Fruit fly (Drosophila melanogaster) whole organism, embryonic: Measurements from ENCODE around the gene CG6602.

Experiments
- Blimp-1 ChIP-seq: fragments of 200-800 bp; sonication (Bioruptor generic); optimal IDR thresholded peaks from 3 replicates; lab custom pipeline; 2018; ENCODE audit warnings: missing biosample characterization, missing genetic modification characterization, mild to moderate bottlenecking, moderate library complexity, missing genetic modification reagents
- CG10147 ChIP-seq: fragments of 200-800 bp; sonication (Bioruptor generic); optimal IDR thresholded peaks from 2 replicates; lab custom pipeline; 2019; ENCODE audit warnings: missing biosample characterization, mild to moderate bottlenecking, missing genetic modification characterization, moderate library complexity
- CG10431 ChIP-seq: fragments of 200-800 bp; sonication (Bioruptor generic); optimal IDR thresholded peaks from 3 replicates; lab custom pipeline; 2018; ENCODE audit warnings: missing biosample characterization, mild to moderate bottlenecking, missing genetic modification characterization
- CG11398 ChIP-seq: fragments of 200-800 bp; sonication (Bioruptor generic); optimal IDR thresholded peaks from 2 replicates; lab custom pipeline; 2016; ENCODE audit warnings: missing biosample characterization, missing genetic modification characterization
- CG12104 ChIP-seq: fragments of 200-800 bp; sonication (Bioruptor generic); optimal IDR thresholded peaks from 3 replicates; lab custom pipeline; 2016; ENCODE audit warnings: missing biosample characterization, missing genetic modification characterization
- CG13424 ChIP-seq: fragments of 200-800 bp; sonication (Bioruptor generic); optimal IDR thresholded peaks from 2 replicates; lab custom pipeline; 2019; ENCODE audit warnings: missing biosample characterization, mild to moderate bottlenecking, missing genetic modification characterization, moderate library complexity
- CG14860 ChIP-seq: fragments of 200-800 bp; sonication (Bioruptor generic); IDR thresholded peaks from 3 replicates; pipeline ENCODE4 v1.3.6; 2022; ENCODE audit warnings: missing biosample characterization, missing genetic modification characterization; ENCODE audit not compliant: partially characterized antibody
- CG15696 ChIP-seq: fragments of 200-800 bp; sonication (Bioruptor generic); optimal IDR thresholded peaks from 2 replicates; lab custom pipeline; 2019; ENCODE audit warnings: missing biosample characterization, mild to moderate bottlenecking, missing genetic modification characterization, moderate library complexity
- CG1832 ChIP-seq: fragments of 200-800 bp; sonication (Bioruptor generic); optimal IDR thresholded peaks from 2 replicates; lab custom pipeline; 2017; ENCODE audit warnings: missing biosample characterization, mild to moderate bottlenecking, missing genetic modification characterization, inconsistent platforms
- CG18599 ChIP-seq: fragments of 200-800 bp; sonication (Bioruptor generic); optimal IDR thresholded peaks from 3 replicates; lab custom pipeline; 2017; ENCODE audit warnings: missing biosample characterization, missing genetic modification characterization, mild to moderate bottlenecking, moderate library complexity, missing genetic modification reagents
- CG3281 ChIP-seq: fragments of 200-800 bp; sonication (Bioruptor generic); optimal IDR thresholded peaks from 3 replicates; lab custom pipeline; 2017; ENCODE audit warnings: missing biosample characterization, mild to moderate bottlenecking, missing genetic modification characterization
- CG33557 ChIP-seq: fragments of 200-800 bp; sonication (Bioruptor generic); optimal IDR thresholded peaks from 2 replicates; lab custom pipeline; 2019; ENCODE audit warnings: missing biosample characterization, mild to moderate bottlenecking, missing genetic modification characterization, moderate library complexity
- CG7745 ChIP-seq: fragments of 200-800 bp; sonication (Bioruptor generic); optimal IDR thresholded peaks from 2 replicates; lab custom pipeline; 2018; ENCODE audit warnings: missing biosample characterization, mild to moderate bottlenecking, missing genetic modification characterization, moderate library complexity
- CG8359 ChIP-seq: fragments of 200-800 bp; sonication (Bioruptor generic); optimal IDR thresholded peaks from 2 replicates; lab custom pipeline; 2017; ENCODE audit warnings: missing biosample characterization, mild to moderate bottlenecking, missing genetic modification characterization, borderline replicate concordance
- CG8765 ChIP-seq: fragments of 200-800 bp; sonication (Bioruptor generic); IDR thresholded peaks from 2 replicates; pipeline ENCODE4 v1.3.6; 2022; ENCODE audit warnings: missing biosample characterization, missing genetic modification characterization
- CG9215 ChIP-seq: fragments of 200-800 bp; sonication (Bioruptor generic); IDR thresholded peaks from 2 replicates; pipeline ENCODE4 v1.3.6; 2022; ENCODE audit warnings: missing biosample characterization, missing genetic modification characterization
- CG9609 ChIP-seq: fragments of 200-800 bp; sonication (Bioruptor generic); optimal IDR thresholded peaks from 3 replicates; lab custom pipeline; 2016; ENCODE audit warnings: missing biosample characterization, missing genetic modification characterization
- Dbx ChIP-seq: fragments of 200-800 bp; sonication (Bioruptor generic); IDR thresholded peaks from 3 replicates; pipeline ENCODE4 v1.3.6; 2022; ENCODE audit warnings: missing biosample characterization, missing genetic modification characterization
- Dfd ChIP-seq, 2 experiments: fragments of >200 bp; optimal IDR thresholded peaks; 2 replicates each; lab custom pipeline; 2017; ENCODE audit warnings: missing biosample characterization in 2 of 2, missing genetic modification characterization in 2 of 2
- Doc3 ChIP-seq: fragments of 200-800 bp; sonication (Bioruptor generic); IDR thresholded peaks from 3 replicates; pipeline ENCODE4 v1.3.6; 2022; ENCODE audit warnings: missing biosample characterization, missing genetic modification characterization; ENCODE audit not compliant: partially characterized antibody
- E2f2 ChIP-seq: fragments of 200-800 bp; sonication (Bioruptor generic); IDR thresholded peaks from 2 replicates; pipeline ENCODE4 v1.3.6; 2022; ENCODE audit warnings: missing biosample characterization, missing genetic modification characterization
- Gug ChIP-seq: fragments of 200-800 bp; sonication (Bioruptor generic); IDR thresholded peaks from 4 replicates; pipeline ENCODE4 v1.3.6; 2022; ENCODE audit warnings: missing biosample characterization, missing genetic modification characterization
- HHEX ChIP-seq: fragments of 200-800 bp; sonication (Bioruptor generic); optimal IDR thresholded peaks from 3 replicates; lab custom pipeline; 2017; ENCODE audit warnings: missing biosample characterization, mild to moderate bottlenecking, missing genetic modification characterization, missing genetic modification reagents
- Hr51 ChIP-seq, 2 experiments: fragments of 200-800 bp; sonication (Bioruptor generic); optimal IDR thresholded peaks; 2 replicates in 1 of 2; 3 replicates in 1 of 2; lab custom pipeline; 2016 to 2018; ENCODE audit warnings: missing biosample characterization in 2 of 2, missing genetic modification characterization in 2 of 2, mild to moderate bottlenecking in 1 of 2, moderate library complexity in 1 of 2
- NK7.1 ChIP-seq: fragments of 200-800 bp; sonication (Bioruptor generic); optimal IDR thresholded peaks from 3 replicates; lab custom pipeline; 2016; ENCODE audit warnings: missing biosample characterization, missing genetic modification characterization
- Nf-YA ChIP-seq: fragments of 200-800 bp; sonication (Bioruptor generic); IDR thresholded peaks from 2 replicates; pipeline ENCODE4 v1.3.6; 2022; ENCODE audit warnings: missing biosample characterization, missing genetic modification characterization
- NfI ChIP-seq: fragments of 200-800 bp; sonication (Bioruptor generic); optimal IDR thresholded peaks from 3 replicates; lab custom pipeline; 2018; ENCODE audit warnings: missing biosample characterization, mild to moderate bottlenecking, missing genetic modification characterization, moderate library complexity
- Oli ChIP-seq: fragments of 200-800 bp; sonication (Bioruptor generic); optimal IDR thresholded peaks from 2 replicates; lab custom pipeline; 2018; ENCODE audit warnings: missing biosample characterization, mild to moderate bottlenecking, missing genetic modification characterization, moderate library complexity
- Opbp ChIP-seq: fragments of 200-800 bp; sonication (Bioruptor generic); IDR thresholded peaks from 3 replicates; pipeline ENCODE4 v1.3.6; 2022; ENCODE audit warnings: missing biosample characterization, missing genetic modification characterization; ENCODE audit not compliant: partially characterized antibody
- Pdp1 ChIP-seq, 2 experiments: fragments of 200-800 bp; sonication (Bioruptor generic); optimal IDR thresholded peaks; 3 replicates each; lab custom pipeline; 2016; ENCODE audit warnings: missing biosample characterization in 2 of 2, missing genetic modification characterization in 2 of 2, mild to moderate bottlenecking in 1 of 2, moderate library complexity in 1 of 2
- Ptx1 ChIP-seq: fragments of 200-800 bp; sonication (Bioruptor generic); IDR thresholded peaks from 2 replicates; pipeline ENCODE4 v1.3.6; 2022; ENCODE audit warnings: missing biosample characterization, missing genetic modification characterization
- Sox100B ChIP-seq: fragments of 200-800 bp; sonication (Bioruptor generic); optimal IDR thresholded peaks from 3 replicates; lab custom pipeline; 2018; ENCODE audit warnings: missing biosample characterization, mild to moderate bottlenecking, missing genetic modification characterization
- Trl ChIP-seq, 3 experiments: fragments of >200 bp in 2 of 3; fragments of 200-800 bp in 1 of 3; sonication (Bioruptor generic) in 1 of 3; optimal IDR thresholded peaks; 2 replicates in 1 of 3; 3 replicates in 2 of 3; lab custom pipeline; 2016 to 2017; ENCODE audit warnings: missing biosample characterization in 1 of 3, missing genetic modification characterization in 1 of 3
- ash1 ChIP-seq: fragments of 200-800 bp; sonication (Bioruptor generic); optimal IDR thresholded peaks from 2 replicates; lab custom pipeline; 2018; ENCODE audit warnings: missing biosample characterization, mild to moderate bottlenecking, missing genetic modification characterization
- cg ChIP-seq: fragments of 200-800 bp; sonication (Bioruptor generic); optimal IDR thresholded peaks from 3 replicates; lab custom pipeline; 2019; ENCODE audit warnings: missing biosample characterization, mild to moderate bottlenecking, missing genetic modification characterization, moderate library complexity
- crc ChIP-seq: fragments of 200-800 bp; sonication (Bioruptor generic); optimal IDR thresholded peaks from 2 replicates; lab custom pipeline; 2016; ENCODE audit warnings: missing biosample characterization, missing genetic modification characterization
- croc ChIP-seq: fragments of 200-800 bp; sonication (Bioruptor generic); conservative IDR thresholded peaks from 3 replicates; pipeline ENCODE4 v1.3.6; 2022; ENCODE audit warnings: missing biosample characterization, missing genetic modification characterization
- dan ChIP-seq: fragments of 200-800 bp; sonication (Bioruptor generic); IDR thresholded peaks from 2 replicates; pipeline ENCODE4 v1.3.6; 2022; ENCODE audit warnings: missing biosample characterization, missing genetic modification characterization
- dati ChIP-seq: fragments of 200-800 bp; sonication (Bioruptor generic); IDR thresholded peaks from 2 replicates; pipeline ENCODE4 v1.3.6; 2022; ENCODE audit warnings: missing biosample characterization, missing genetic modification characterization
- dpn ChIP-seq, 2 experiments: fragments of 200-800 bp; sonication (Bioruptor generic); optimal IDR thresholded peaks; 3 replicates each; lab custom pipeline; 2016; ENCODE audit warnings: missing biosample characterization in 2 of 2, missing genetic modification characterization in 2 of 2
- fd3F ChIP-seq: fragments of 200-800 bp; sonication (Bioruptor generic); optimal IDR thresholded peaks from 2 replicates; lab custom pipeline; 2018; ENCODE audit warnings: missing biosample characterization, mild to moderate bottlenecking, missing genetic modification characterization, moderate library complexity
- gcm2 ChIP-seq: fragments of 200-800 bp; sonication (Bioruptor generic); optimal IDR thresholded peaks from 2 replicates; lab custom pipeline; 2016; ENCODE audit warnings: missing biosample characterization, missing genetic modification characterization
- gfzf ChIP-seq: fragments of 200-800 bp; sonication (Bioruptor generic); optimal IDR thresholded peaks from 2 replicates; lab custom pipeline; 2016; ENCODE audit warnings: missing biosample characterization, mild to moderate bottlenecking, missing genetic modification characterization, moderate library complexity
- ind ChIP-seq: fragments of 200-800 bp; sonication (Bioruptor generic); optimal IDR thresholded peaks from 3 replicates; lab custom pipeline; 2016; ENCODE audit warnings: missing biosample characterization, missing genetic modification characterization
- ken ChIP-seq: fragments of 200-800 bp; sonication (Bioruptor generic); IDR thresholded peaks from 3 replicates; pipeline ENCODE4 v1.3.6; 2022; ENCODE audit warnings: missing biosample characterization, missing genetic modification characterization
- pnt ChIP-seq: fragments of 200-800 bp; sonication (Bioruptor generic); optimal IDR thresholded peaks from 3 replicates; lab custom pipeline; 2016; ENCODE audit warnings: missing biosample characterization, missing genetic modification characterization
- pzg ChIP-seq: fragments of 200-800 bp; sonication (Bioruptor generic); optimal IDR thresholded peaks from 3 replicates; lab custom pipeline; 2018; ENCODE audit warnings: missing biosample characterization, mild to moderate bottlenecking, missing genetic modification characterization, moderate library complexity
- tx ChIP-seq: fragments of 200-800 bp; sonication (Bioruptor generic); optimal IDR thresholded peaks from 2 replicates; lab custom pipeline; 2016; ENCODE audit warnings: missing biosample characterization, missing genetic modification characterization
- vvl ChIP-seq: fragments of 200-800 bp; sonication (Bioruptor generic); IDR thresholded peaks from 2 replicates; pipeline ENCODE4 v1.3.6; 2022; ENCODE audit warnings: missing biosample characterization, missing genetic modification characterization

The CG6602 gene

DNA sequence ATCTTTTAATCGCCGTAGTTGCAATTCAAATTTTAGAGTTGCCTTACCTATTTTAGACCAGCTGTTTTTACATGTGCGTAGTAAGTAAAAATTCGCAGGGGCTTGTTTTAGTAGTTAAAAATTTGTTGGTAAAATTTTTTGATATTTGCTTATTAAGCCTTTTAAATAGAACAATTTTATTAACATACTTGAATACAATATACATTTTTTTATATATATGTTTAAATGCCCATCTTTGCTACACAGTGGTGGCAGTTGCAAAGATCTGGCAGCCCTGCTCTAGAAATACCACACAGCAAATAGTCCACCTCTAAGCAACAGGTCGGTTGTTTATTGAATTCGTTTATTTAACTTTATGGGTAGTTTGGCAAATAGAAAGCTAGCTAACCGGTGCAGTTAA lies 22.8 kb downstream of the CG6602 start, which contains the start of the genes CG10467 and loj (continued):
- TF ChIP-seq Ptx1 (GFP tag; lab: Robert Waterston, UW) (peak; percentile 99), ash1 (GFP tag; lab: Kevin White, UChicago) (peak; percentile 19), CG9215 (peak; percentile 96), Trl (optimal IDR thresholded peaks at IDR 0.05; lab: Kevin White, UChicago) (no peak), Trl (GFP tag; optimal IDR thresholded peaks at IDR 0.05; lab: Kevin White, UChicago) (peak; percentile 76), Opbp (GFP tag; lab: Robert Waterston, UW) (peak; percentile 78), CG3281 (GFP tag; lab: Kevin White, UChicago) (peak; percentile 91), Dbx (peak; percentile 98), CG15696 (tag; lab: Kevin White, UChicago) (peak; percentile 98), Dfd (GFP tag; optimal IDR thresholded peaks at IDR 0.05; lab: Kevin White, UChicago) (peak in 1 of 2 experiments; percentile 35), CG14860 (GFP tag; lab: Robert Waterston, UW) (peak; percentile 61; the same call in 2 of the 3 replicates), Sox100B (peak; percentile 88), NK7.1 (GFP tag; lab: Kevin White, UChicago) (no peak), E2f2 (peak; percentile 84), CG9609 (GFP tag; lab: Kevin White, UChicago) (peak; percentile 80), NfI (GFP tag; lab: Kevin White, UChicago) (peak; percentile 94), Pdp1 (GFP tag; optimal IDR thresholded peaks at IDR 0.05; lab: Kevin White, UChicago) (peak; percentile 75 to 90), dati (GFP tag; lab: Robert Waterston, UW) (peak; percentile 80), gfzf (GFP tag; lab: Kevin White, UChicago) (no peak), CG18599 (GFP tag; lab: Kevin White, UChicago) (peak; percentile 94), Oli (tag; lab: Kevin White, UChicago) (peak; percentile 95), pnt (peak; percentile 82), CG10147 (peak; percentile 92), cg (GFP tag; lab: Kevin White, UChicago) (no peak), ind (GFP tag; lab: Kevin White, UChicago) (peak; percentile 98), dpn (GFP tag; optimal IDR thresholded peaks at IDR 0.05; lab: Kevin White, UChicago) (peak; percentile 80 to 98), CG12104 (GFP tag; lab: Kevin White, UChicago) (peak; percentile 93), Nf-YA (GFP tag; lab: Robert Waterston, UW) (peak; percentile 87), Gug (GFP tag; lab: Robert Waterston, UW) (peak; percentile 98), croc (GFP tag; lab: Robert Waterston, UW) (peak; percentile 97), CG7745 (tag; lab: Kevin White, UChicago) (peak; percentile 4), ken (peak; percentile 97), CG1832 (no peak), CG10431 (peak; percentile 69), pzg (peak; percentile 63), dan (GFP tag; lab: Robert Waterston, UW) (peak; percentile 94), CG33557 (GFP tag; lab: Kevin White, UChicago) (peak; percentile 92), gcm2 (GFP tag; lab: Kevin White, UChicago) (peak; percentile 37), Doc3 (GFP tag; lab: Robert Waterston, UW) (peak; percentile 50; the same call in 2 of the 3 replicates), Blimp-1 (GFP tag; lab: Kevin White, UChicago) (peak; percentile 94), CG8359 (peak; percentile 67), crc (peak; percentile 56), fd3F (peak; percentile 96), CG11398 (GFP tag; lab: Kevin White, UChicago) (peak; percentile 23), HHEX (peak; percentile 91), Hr51 (GFP tag; optimal IDR thresholded peaks at IDR 0.05; lab: Kevin White, UChicago) (peak; percentile 91 to 95), tx (GFP tag; lab: Kevin White, UChicago) (peak; percentile 80), CG8765 (peak; percentile 95), vvl (GFP tag; lab: Robert Waterston, UW) (peak; percentile 97), CG13424 (tag; lab: Kevin White, UChicago) (peak; percentile 98)
